Fruit fly (Drosophila melanogaster): ENCODE results near the gene Polr2J.

Polr2J gene

dm6 chr2L:17450505-17451415 lies 40.6 kb upstream of the Polr2J start (continued):
- TF ChIP-seq CG11093 (GFP tag; IDR thresholded peaks at IDR 0.05) (0 out of 3 replicates have a peak, but pooled peaks have one; percentile 18), CG4360 (GFP tag; IDR thresholded peaks at IDR 0.05) (no peak), Lhr (GFP tag; optimal IDR thresholded peaks at IDR 0.05) (no peak), CG12236 (GFP tag; optimal IDR thresholded peaks at IDR 0.05) (no peak), lov (optimal IDR thresholded peaks at IDR 0.05) (no peak), lov (GFP tag; IDR thresholded peaks at IDR 0.05) (no peak), CG10431 (GFP tag; optimal IDR thresholded peaks at IDR 0.05) (no peak), CG11398 (GFP tag; optimal IDR thresholded peaks at IDR 0.05) (no peak), so (GFP tag; IDR thresholded peaks at IDR 0.05) (no peak), ro (GFP tag; IDR thresholded peaks at IDR 0.05) (no peak), exex (tag; optimal IDR thresholded peaks at IDR 0.05) (peak; percentile 28), ind (GFP tag; optimal IDR thresholded peaks at IDR 0.05) (peak; percentile 43), CG42726 (GFP tag; IDR thresholded peaks at IDR 0.05; ENCODE audit: partially characterized antibody) (no peak), klu (GFP tag; IDR thresholded peaks at IDR 0.05) (no peak; the same call in 1 of the 2 replicates), CG14710 (tag; optimal IDR thresholded peaks at IDR 0.05) (no peak), CG13624 (GFP tag; optimal IDR thresholded peaks at IDR 0.05) (peak; percentile 11), CG30431 (GFP tag; optimal IDR thresholded peaks at IDR 0.05) (no peak), PHDP (tag; optimal IDR thresholded peaks at IDR 0.05) (peak; percentile 74), CG2120 (GFP tag; optimal IDR thresholded peaks at IDR 0.05) (peak; percentile 80), CG17361 (GFP tag; IDR thresholded peaks at IDR 0.05) (peak; percentile 65; the same call in 2 of the 3 replicates), CG10462 (GFP tag; optimal IDR thresholded peaks at IDR 0.05) (peak; percentile 11), CG6765 (GFP tag; optimal IDR thresholded peaks at IDR 0.05) (peak; percentile 29), tio (GFP tag; optimal IDR thresholded peaks at IDR 0.05) (peak; percentile 1), CG3163 (GFP tag; optimal IDR thresholded peaks at IDR 0.05) (no peak), Taf1 (GFP tag; IDR thresholded peaks at IDR 0.05) (0 out of 2 replicates have a peak, but pooled peaks have one; percentile 9), CG5180 (GFP tag; optimal IDR thresholded peaks at IDR 0.05) (no peak), CG8388 (GFP tag; optimal IDR thresholded peaks at IDR 0.05) (peak; percentile 64), D (optimal IDR thresholded peaks at IDR 0.05) (no peak), D (GFP tag; optimal IDR thresholded peaks at IDR 0.05) (peak; percentile 40), CG14860 (GFP tag; IDR thresholded peaks at IDR 0.05; ENCODE audit: partially characterized antibody) (no peak), chinmo (GFP tag; IDR thresholded peaks at IDR 0.05; ENCODE audit: partially characterized antibody) (no peak), CG17829 (tag; optimal IDR thresholded peaks at IDR 0.05) (no peak), CG10979 (tag; optimal IDR thresholded peaks at IDR 0.05) (no peak), Adf1 (GFP tag; IDR thresholded peaks at IDR 0.05) (no peak), bcd (GFP tag; optimal IDR thresholded peaks at IDR 0.05) (peak; percentile 56), danr (GFP tag; IDR thresholded peaks at IDR 0.05) (no peak), Atf6 (GFP tag; IDR thresholded peaks at IDR 0.05) (peak; percentile 72), CkIIα-i1 (GFP tag; IDR thresholded peaks at IDR 0.05) (no peak), MTF-1 (GFP tag; optimal IDR thresholded peaks at IDR 0.05; ENCODE audit: borderline replicate concordance) (no peak), zfh2 (GFP tag; optimal IDR thresholded peaks at IDR 0.05) (no peak), NC2α (GFP tag; optimal IDR thresholded peaks at IDR 0.05) (no peak), CG18476 (GFP tag; optimal IDR thresholded peaks at IDR 0.05) (peak; percentile 46), Jarid2 (GFP tag; optimal IDR thresholded peaks at IDR 0.05) (no peak), gsb-n (tag; optimal IDR thresholded peaks at IDR 0.05) (no peak), crp (GFP tag; optimal IDR thresholded peaks at IDR 0.05) (peak in 1 of 2 experiments; percentile 13), CG32767 (GFP tag; IDR thresholded peaks at IDR 0.05) (no peak), sob (GFP tag; IDR thresholded peaks at IDR 0.05) (peak; percentile 50; the same call in 1 of the 2 replicates), hkb (optimal IDR thresholded peaks at IDR 0.05) (no peak), hkb (GFP tag; IDR thresholded peaks at IDR 0.05) (peak; percentile 81)
